Worm (Caenorhabditis elegans) whole organism, L4/young adult: ENCODE data around the gene R03G8.6.

Experiments
- dao-5 ChIP-seq: sonication (generic microtip); optimal IDR thresholded peaks from 2 replicates; lab custom pipeline; 2016; ENCODE audit warnings: missing genotype, missing genetic modification characterization, moderate library complexity, missing compliant biosample characterization
- him-1 ChIP-seq: sonication (generic microtip); optimal IDR thresholded peaks from 2 replicates; lab custom pipeline; 2016; ENCODE audit warnings: missing genotype, missing genetic modification reagents, missing genetic modification characterization, missing compliant biosample characterization

DNA sequence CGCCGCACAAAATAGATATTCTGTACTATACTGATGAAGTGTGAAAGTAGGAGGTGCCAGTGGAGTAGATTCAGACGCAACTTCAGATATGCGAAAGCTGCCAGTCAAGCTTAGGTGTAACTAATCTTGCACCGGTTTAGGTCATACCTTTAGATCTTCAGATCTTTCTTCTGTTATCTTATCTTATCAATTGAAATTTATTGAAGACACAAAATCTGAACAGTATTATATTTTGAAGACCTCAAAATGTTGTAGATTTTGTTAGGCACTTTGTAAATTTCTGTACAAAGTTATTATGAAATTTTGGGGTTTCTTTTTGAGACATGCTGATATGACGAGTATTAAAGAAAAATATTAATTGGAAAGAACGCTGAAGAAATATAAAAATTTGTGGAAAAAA, 12.4 kb upstream of the R03G8.6 start:
- no peak for TF ChIP-seq dao-5 (tag; lab: Kevin White, UChicago)
- no peak for TF ChIP-seq him-1 (tag; lab: Kevin White, UChicago)
